Worm (Caenorhabditis elegans) whole organism, midembryonic: ENCODE results near the gene gfat-1.

Experiments
- flt-1 ChIP-seq: fragments of 200-800 bp; sonication (Bioruptor generic); IDR thresholded peaks from 2 replicates; pipeline ENCODE4 v1.3.6; 2022; ENCODE audit warnings: missing genetic modification characterization, missing compliant biosample characterization
- klf-2 ChIP-seq: fragments of 200-800 bp; sonication (Bioruptor generic); conservative IDR thresholded peaks from 2 replicates; pipeline ENCODE4 v1.3.6; 2022; ENCODE audit warnings: missing genetic modification reagents, missing genetic modification characterization, missing compliant biosample characterization
- med-1 ChIP-seq: sonication (generic microtip); optimal IDR thresholded peaks from 2 replicates; lab custom pipeline; 2017; ENCODE audit warnings: missing genetic modification characterization, mild to moderate bottlenecking, missing compliant biosample characterization, antibody characterized with exemption, missing genetic modification reagents; ENCODE audit not compliant: insufficient read depth

DNA sequence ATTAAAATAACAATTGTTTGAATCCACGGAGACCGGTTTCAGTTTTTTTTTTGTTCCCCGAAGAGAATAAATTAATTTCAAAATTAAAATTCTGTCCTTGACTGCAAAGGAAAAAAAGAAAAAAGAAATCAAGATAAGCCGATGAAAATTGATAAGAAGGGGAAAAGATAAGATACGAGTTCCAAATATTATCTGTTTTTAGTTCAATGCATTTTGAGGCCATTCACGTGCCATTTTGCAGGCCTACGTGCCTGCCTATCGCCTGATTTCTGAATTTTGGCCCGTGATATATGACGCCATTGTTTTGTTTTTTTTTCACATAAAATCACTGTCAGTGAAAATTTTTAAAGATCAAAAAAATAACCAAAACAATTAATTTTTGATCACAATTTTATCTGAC lies 16.2 kb upstream of the gfat-1 start:
- no peak for TF ChIP-seq klf-2 (GFP tag; lab: Robert Waterston, UW)
- TF ChIP-seq med-1 = no peak
- no peak for TF ChIP-seq flt-1 (GFP tag; lab: Robert Waterston, UW)
